Worm (Caenorhabditis elegans): ENCODE data around the gene madf-11.

DNA sequence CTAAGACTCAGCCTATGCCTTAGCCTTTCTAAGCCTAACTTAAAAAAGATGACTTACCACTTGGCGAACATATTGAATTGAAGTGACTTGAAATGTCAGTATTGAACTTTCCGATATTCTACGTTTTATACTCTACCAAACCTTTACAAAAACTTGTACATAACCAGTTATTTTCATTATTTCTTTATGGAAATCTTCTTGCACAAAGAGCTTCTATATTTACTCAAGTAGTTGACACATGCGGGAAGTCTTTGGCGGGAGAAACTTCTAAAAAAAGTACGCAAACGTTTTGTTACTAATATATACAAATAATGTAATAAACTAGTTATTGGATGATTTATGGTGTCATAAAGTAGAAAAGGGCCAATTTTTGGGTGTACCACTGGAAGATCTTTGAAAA, 34.6 kb downstream of the madf-11 start, which contains the start of gene nspb-12:
- no peak for TF ChIP-seq him-1 (tag; optimal IDR thresholded peaks at IDR 0.05)
- TF ChIP-seq W03F9.2 (tag; optimal IDR thresholded peaks at IDR 0.05): no peak
- TF ChIP-seq dao-5 (tag; optimal IDR thresholded peaks at IDR 0.05): no peak
